Fruit fly (Drosophila melanogaster): ENCODE measurements around the gene vkg.

- TF ChIP-seq dsx (GFP tag; optimal IDR thresholded peaks at IDR 0.05; ENCODE audit: poor library complexity, severe bottlenecking): no peak
- no peak for TF ChIP-seq Hr39 (GFP tag; optimal IDR thresholded peaks at IDR 0.05)
- TF ChIP-seq acj6 (GFP tag; optimal IDR thresholded peaks at IDR 0.05): no peak
- no peak for TF ChIP-seq Sox102F (GFP tag; optimal IDR thresholded peaks at IDR 0.05)
- no peak for TF ChIP-seq fd59A (GFP tag; optimal IDR thresholded peaks at IDR 0.05)
- no peak for TF ChIP-seq CG10631 (GFP tag; optimal IDR thresholded peaks at IDR 0.05)
- no peak for TF ChIP-seq CG6276 (GFP tag; optimal IDR thresholded peaks at IDR 0.05)
- no peak for TF ChIP-seq Hr38 (GFP tag; optimal IDR thresholded peaks at IDR 0.05)
- no peak for TF ChIP-seq CG6808 (GFP tag; optimal IDR thresholded peaks at IDR 0.05)
- TF ChIP-seq Ets96B (tag; optimal IDR thresholded peaks at IDR 0.05): no peak
- TF ChIP-seq CG8319 (GFP tag; optimal IDR thresholded peaks at IDR 0.05): no peak
- no peak for TF ChIP-seq CG1621 (tag; optimal IDR thresholded peaks at IDR 0.05)
- TF ChIP-seq CG3919 (GFP tag; optimal IDR thresholded peaks at IDR 0.05): no peak
- TF ChIP-seq Sox15 (GFP tag; optimal IDR thresholded peaks at IDR 0.05): no peak
These were observed 32.5 kb upstream of the vkg start, which contains the start of gene qtc for dm6 chr2L:5060515-5060914.

Data from whole organism, prepupa.